Fruit fly (Drosophila melanogaster): ENCODE data around the gene vls.
A peak's percentile ranks its signal among the peaks of the same experiment; 100 is the strongest.

Gene vls

dm6 chr2L:20091094-20091679, 25.7 kb upstream of the vls start, which contains the start of the genes CG10747 and Pyroxd1 (continued):
- TF ChIP-seq corto (GFP tag; optimal IDR thresholded peaks at IDR 0.05), result peak; percentile 89
- peak; percentile 86 for TF ChIP-seq CG12236 (GFP tag; optimal IDR thresholded peaks at IDR 0.05)
- peak; percentile 89 for TF ChIP-seq Oaz (GFP tag; IDR thresholded peaks at IDR 0.05)
- peak; percentile 96 for TF ChIP-seq vvl (GFP tag; IDR thresholded peaks at IDR 0.05)
- peak; percentile 96 for TF ChIP-seq CG12155 (GFP tag; optimal IDR thresholded peaks at IDR 0.05)
- peak; percentile 91 for TF ChIP-seq B-H1 (GFP tag; IDR thresholded peaks at IDR 0.05)
- TF ChIP-seq ind (GFP tag; optimal IDR thresholded peaks at IDR 0.05), result peak; percentile 97
- peak; percentile 25; the same call in 1 of the 2 replicates for TF ChIP-seq Scr (GFP tag; IDR thresholded peaks at IDR 0.05; ENCODE audit: partially characterized antibody)
- peak; percentile 96 for TF ChIP-seq fd96Cb (tag; optimal IDR thresholded peaks at IDR 0.05)
- TF ChIP-seq Drgx (GFP tag; IDR thresholded peaks at IDR 0.05), result peak; percentile 98
- TF ChIP-seq CG10209 (GFP tag; optimal IDR thresholded peaks at IDR 0.05), result peak; percentile 98
- TF ChIP-seq sug (tag; optimal IDR thresholded peaks at IDR 0.05), result peak; percentile 97
- no peak for TF ChIP-seq Lpt (GFP tag; optimal IDR thresholded peaks at IDR 0.05)
- peak; percentile 96 for TF ChIP-seq CG4820 (GFP tag; optimal IDR thresholded peaks at IDR 0.05)
- TF ChIP-seq CG7987 (GFP tag; optimal IDR thresholded peaks at IDR 0.05), result peak; percentile 83
- TF ChIP-seq Ada2b (GFP tag; IDR thresholded peaks at IDR 0.05), result peak; percentile 94
- TF ChIP-seq CG7928 (GFP tag; optimal IDR thresholded peaks at IDR 0.05), result peak; percentile 76
- TF ChIP-seq sqz (GFP tag; optimal IDR thresholded peaks at IDR 0.05), result no peak
- peak; percentile 93 for TF ChIP-seq Six4 (GFP tag; optimal IDR thresholded peaks at IDR 0.05)
- peak; percentile 92 for TF ChIP-seq CG10979 (tag; optimal IDR thresholded peaks at IDR 0.05)
- TF ChIP-seq unc-4 (GFP tag; IDR thresholded peaks at IDR 0.05; ENCODE audit: partially characterized antibody), result 0 out of 2 replicates have a peak, but pooled peaks have one; percentile 25
- TF ChIP-seq kah (GFP tag; optimal IDR thresholded peaks at IDR 0.05), result peak; percentile 90
- peak; percentile 95 for TF ChIP-seq CG7786 (GFP tag; optimal IDR thresholded peaks at IDR 0.05)
- TF ChIP-seq Hr78 (GFP tag; optimal IDR thresholded peaks at IDR 0.05), result peak in 1 of 2 experiments; percentile 81
- peak; percentile 95 for TF ChIP-seq CG11695 (GFP tag; IDR thresholded peaks at IDR 0.05)
- TF ChIP-seq CG1233 (GFP tag; optimal IDR thresholded peaks at IDR 0.05), result peak; percentile 94
- peak; percentile 87 for TF ChIP-seq exex (tag; optimal IDR thresholded peaks at IDR 0.05)
- peak in 1 of 2 experiments; percentile 85 for TF ChIP-seq Dfd (GFP tag; optimal IDR thresholded peaks at IDR 0.05)
- TF ChIP-seq CG3407 (GFP tag; optimal IDR thresholded peaks at IDR 0.05), result peak; percentile 91
- TF ChIP-seq sd (tag; optimal IDR thresholded peaks at IDR 0.05), result peak; percentile 95
- TF ChIP-seq pfk (GFP tag; optimal IDR thresholded peaks at IDR 0.05), result peak; percentile 49
- peak; percentile 97 for TF ChIP-seq lbe (GFP tag; optimal IDR thresholded peaks at IDR 0.05)
- peak; percentile 91 to 96 for TF ChIP-seq chif (GFP tag; optimal IDR thresholded peaks at IDR 0.05)
- peak; percentile 85 for TF ChIP-seq MBD-R2 (GFP tag; IDR thresholded peaks at IDR 0.05)
- TF ChIP-seq Dbx (GFP tag; IDR thresholded peaks at IDR 0.05), result peak; percentile 96
- TF ChIP-seq HmgD (GFP tag; optimal IDR thresholded peaks at IDR 0.05), result peak; percentile 89
- TF ChIP-seq maf-S (GFP tag; optimal IDR thresholded peaks at IDR 0.05), result peak; percentile 93
- peak; percentile 96 for TF ChIP-seq phol (tag; optimal IDR thresholded peaks at IDR 0.05)
- peak; percentile 46; the same call in 1 of the 2 replicates for TF ChIP-seq CkIIα-i1 (GFP tag; IDR thresholded peaks at IDR 0.05)
- peak; percentile 97 for TF ChIP-seq CG18619 (GFP tag; optimal IDR thresholded peaks at IDR 0.05)
- TF ChIP-seq Dad (GFP tag; optimal IDR thresholded peaks at IDR 0.05), result peak; percentile 91
- peak; percentile 84 for TF ChIP-seq otp (GFP tag; IDR thresholded peaks at IDR 0.05)
- TF ChIP-seq BtbVII (GFP tag; optimal IDR thresholded peaks at IDR 0.05), result peak; percentile 95
- peak; percentile 97 for TF ChIP-seq Sox102F (GFP tag; optimal IDR thresholded peaks at IDR 0.05)
- TF ChIP-seq ttk (GFP tag; IDR thresholded peaks at IDR 0.05), result peak; percentile 94
- peak in 1 of 2 experiments; percentile 95 for TF ChIP-seq Eip74EF (GFP tag; optimal IDR thresholded peaks at IDR 0.05)
- peak; percentile 92 for TF ChIP-seq Mad (GFP tag; optimal IDR thresholded peaks at IDR 0.05)
- TF ChIP-seq da (GFP tag; optimal IDR thresholded peaks at IDR 0.05), result peak; percentile 90
- no peak for TF ChIP-seq Trl (optimal IDR thresholded peaks at IDR 0.05)
- peak; percentile 95 for TF ChIP-seq Trl (GFP tag; optimal IDR thresholded peaks at IDR 0.05)

Measured in whole organism, embryonic.